Worm (Caenorhabditis elegans) whole organism, early embryonic: Measurements from ENCODE around the gene bigr-1.

Source experiments
- F13C5.2 ChIP-seq: sonication (generic microtip); optimal IDR thresholded peaks from 2 replicates; lab custom pipeline; 2017; ENCODE audit warnings: mild to moderate bottlenecking, missing genetic modification characterization, inconsistent platforms, missing compliant biosample characterization
- aly-1 ChIP-seq: sonication (generic microtip); optimal IDR thresholded peaks from 2 replicates; lab custom pipeline; 2016; ENCODE audit warnings: missing genetic modification characterization, missing compliant biosample characterization
- ama-1 ChIP-seq: fragments of 150-350 bp; optimal IDR thresholded peaks from 2 replicates; lab custom pipeline; 2014
- ets-7 ChIP-seq: sonication (generic microtip); optimal IDR thresholded peaks from 2 replicates; lab custom pipeline; 2016; ENCODE audit warnings: missing genotype, missing genetic modification characterization, missing compliant biosample characterization
- flt-1 ChIP-seq: fragments of 200-800 bp; sonication (Bioruptor generic); IDR thresholded peaks from 2 replicates; pipeline ENCODE4 v1.3.6; 2022; ENCODE audit warnings: missing genetic modification characterization, missing compliant biosample characterization
- hmbx-1 ChIP-seq: sonication (generic microtip); optimal IDR thresholded peaks from 2 replicates; lab custom pipeline; 2016; ENCODE audit warnings: mild to moderate bottlenecking, missing genetic modification characterization, missing compliant biosample characterization
- hmg-4 ChIP-seq: fragments of 200-800 bp; sonication (Bioruptor generic); optimal IDR thresholded peaks from 2 replicates; lab custom pipeline; 2018; ENCODE audit warnings: mild to moderate bottlenecking, missing genetic modification characterization, missing compliant biosample characterization
- hnd-1 ChIP-seq: sonication (generic microtip); optimal IDR thresholded peaks from 2 replicates; lab custom pipeline; 2016; ENCODE audit warnings: missing genetic modification characterization, missing compliant biosample characterization
- pes-1 ChIP-seq: fragments of 200-800 bp; sonication (Bioruptor generic); IDR thresholded peaks from 2 replicates; pipeline ENCODE4 v1.3.6; 2022; ENCODE audit warnings: missing genetic modification reagents, missing genetic modification characterization, missing compliant biosample characterization
- scrt-1 ChIP-seq: fragments of 200-800 bp; sonication (Bioruptor generic); IDR thresholded peaks from 2 replicates; pipeline ENCODE4 v1.3.6; 2022; ENCODE audit warnings: missing genetic modification characterization, missing compliant biosample characterization
- sea-1 ChIP-seq: fragments of 200-800 bp; sonication (Bioruptor generic); conservative IDR thresholded peaks from 2 replicates; pipeline ENCODE4 v1.3.6; 2022; ENCODE audit warnings: missing genetic modification characterization, missing compliant biosample characterization
- tbx-11 ChIP-seq: fragments of 200-800 bp; sonication (Bioruptor generic); IDR thresholded peaks from 2 replicates; pipeline ENCODE4 v1.3.6; 2022; ENCODE audit warnings: missing genetic modification characterization, missing compliant biosample characterization
- tbx-37 ChIP-seq: fragments of 200-800 bp; sonication (Bioruptor generic); conservative IDR thresholded peaks from 2 replicates; pipeline ENCODE4 v1.3.6; 2022; ENCODE audit warnings: missing genetic modification reagents, missing genetic modification characterization, missing compliant biosample characterization
- tra-4 ChIP-seq: sonication (generic microtip); optimal IDR thresholded peaks from 2 replicates; lab custom pipeline; 2017; ENCODE audit warnings: missing genetic modification characterization, missing compliant biosample characterization

ce11 chrII:11152495-11152894 is 29.0 kb upstream of the bigr-1 start, which contains the start of gene pqm-1:
- TF ChIP-seq tbx-37 (no peak), sea-1 (no peak), ets-7 (tag; lab: Kevin White, UChicago) (no peak), tra-4 (tag; lab: Kevin White, UChicago) (no peak), F13C5.2 (no peak), scrt-1 (GFP tag; lab: Robert Waterston, UW) (no peak), aly-1 (tag; lab: Kevin White, UChicago) (no peak), ama-1 (no peak), pes-1 (GFP tag; lab: Robert Waterston, UW) (no peak), hnd-1 (no peak), tbx-11 (GFP tag; lab: Robert Waterston, UW) (no peak), hmbx-1 (tag; lab: Kevin White, UChicago) (no peak), flt-1 (GFP tag; lab: Robert Waterston, UW) (no peak), hmg-4 (GFP tag; lab: Kevin White, UChicago) (no peak)
